Worm (Caenorhabditis elegans): Measurements from ENCODE around the gene C26E6.12.

C26E6.12 gene

ce11 chrIII:4934896-4935628 lies 3.0 kb upstream of the C26E6.12 start, which contains the start of gene mrps-18C (continued):
- TF ChIP-seq ztf-11 (tag; optimal IDR thresholded peaks at IDR 0.05), result no peak
- peak; percentile 2 for TF ChIP-seq nhr-85 (tag)
- no peak for TF ChIP-seq grh-1 (GFP tag; IDR thresholded peaks at IDR 0.05)
- TF ChIP-seq sox-4 (tag; optimal IDR thresholded peaks at IDR 0.05), result no peak
- TF ChIP-seq lir-3 (tag; optimal IDR thresholded peaks at IDR 0.05; ENCODE audit: poor library complexity), result no peak
- no peak for TF ChIP-seq Y116A8C.19 (tag; optimal IDR thresholded peaks at IDR 0.05; ENCODE audit: borderline replicate concordance)
- TF ChIP-seq nhr-47 (tag; optimal IDR thresholded peaks at IDR 0.05), result peak; percentile 49
- no peak for TF ChIP-seq C34B4.2 (tag; optimal IDR thresholded peaks at IDR 0.05)
- no peak for TF ChIP-seq C16A3.4 (tag; optimal IDR thresholded peaks at IDR 0.05)
- no peak for TF ChIP-seq pax-3 (tag; optimal IDR thresholded peaks at IDR 0.05)
- TF ChIP-seq zag-1 (tag; optimal IDR thresholded peaks at IDR 0.05), result no peak
- peak; percentile 45 for TF ChIP-seq nhr-71 (tag; optimal IDR thresholded peaks at IDR 0.05)
- no peak for TF ChIP-seq pqm-1 (tag; optimal IDR thresholded peaks at IDR 0.05)
- no peak for TF ChIP-seq hlh-17 (GFP tag; optimal IDR thresholded peaks at IDR 0.05; ENCODE audit: borderline replicate concordance)
- no peak for TF ChIP-seq vab-15 (tag; optimal IDR thresholded peaks at IDR 0.05)

- TF ChIP-seq egl-13 (tag; optimal IDR thresholded peaks at IDR 0.05) (peak; percentile 73), nhr-237 (tag; optimal IDR thresholded peaks at IDR 0.05) (no peak), fkh-4 (tag; optimal IDR thresholded peaks at IDR 0.05; ENCODE audit: borderline replicate concordance) (peak; percentile 79), isw-1 (GFP tag; IDR thresholded peaks at IDR 0.05) (peak; percentile 70), nhr-84 (tag; optimal IDR thresholded peaks at IDR 0.05) (no peak), lin-14 (GFP tag; optimal IDR thresholded peaks at IDR 0.05) (peak; percentile 63), dpl-1 (GFP tag; optimal IDR thresholded peaks at IDR 0.05) (peak; percentile 87 to 93 (median 92)), ceh-8 (GFP tag; optimal IDR thresholded peaks at IDR 0.05) (no peak), efl-3 (GFP tag; optimal IDR thresholded peaks at IDR 0.05) (no peak), mef-2 (tag; optimal IDR thresholded peaks at IDR 0.05) (no peak), unc-86 (tag; optimal IDR thresholded peaks at IDR 0.05) (peak; percentile 25), grh-1 (GFP tag; IDR thresholded peaks at IDR 0.05) (no peak), dsc-1 (tag; optimal IDR thresholded peaks at IDR 0.05) (peak; percentile 69), nhr-76 (tag; optimal IDR thresholded peaks at IDR 0.05) (no peak), snpc-4 (tag; optimal IDR thresholded peaks at IDR 0.05) (peak; percentile 38), blmp-1 (tag; optimal IDR thresholded peaks at IDR 0.05) (peak; percentile 44), aly-2 (tag; optimal IDR thresholded peaks at IDR 0.05) (peak; percentile 44), vab-15 (tag; optimal IDR thresholded peaks at IDR 0.05) (no peak), pag-3 (tag; optimal IDR thresholded peaks at IDR 0.05; ENCODE audit: borderline replicate concordance, insufficient read depth) (no peak), tbx-2 (tag; optimal IDR thresholded peaks at IDR 0.05) (peak; percentile 85), jun-1 (tag; optimal IDR thresholded peaks at IDR 0.05) (peak; percentile 24), lin-15B (tag; optimal IDR thresholded peaks at IDR 0.05) (peak; percentile 73), efl-1 (optimal IDR thresholded peaks at IDR 0.05) (peak; percentile 93 to 95), efl-1 (GFP tag; optimal IDR thresholded peaks at IDR 0.05 in 1 of 2) (peak; percentile 93 to 99), ceh-63 (GFP tag; optimal IDR thresholded peaks at IDR 0.05) (no peak), hpl-2 (GFP tag; optimal IDR thresholded peaks at IDR 0.05) (no peak), egl-27 (tag; optimal IDR thresholded peaks at IDR 0.05) (no peak), F16B12.6 (tag; optimal IDR thresholded peaks at IDR 0.05) (peak; percentile 54), nhr-90 (tag; optimal IDR thresholded peaks at IDR 0.05; ENCODE audit: poor library complexity) (peak; percentile 87), ceh-88 (GFP tag; IDR thresholded peaks at IDR 0.05) (no peak), ceh-82 (tag; optimal IDR thresholded peaks at IDR 0.05) (peak; percentile 16 to 44 (median 27)), xbp-1 (tag; optimal IDR thresholded peaks at IDR 0.05) (peak; percentile 75), lin-13 (GFP tag; optimal IDR thresholded peaks at IDR 0.05) (peak; percentile 39), hlh-4 (tag; optimal IDR thresholded peaks at IDR 0.05) (no peak), unc-30 (tag; optimal IDR thresholded peaks at IDR 0.05) (no peak), snu-23 (GFP tag; optimal IDR thresholded peaks at IDR 0.05) (peak; percentile 74), ztf-11 (tag; optimal IDR thresholded peaks at IDR 0.05) (peak in 1 of 2 experiments; percentile 88)
Measured at ce11 chrIII:4930154-4930679, 1.8 kb downstream of the C26E6.12 start, which contains the start of gene set-2. Gene set-2 (minus strand): TSS chrIII:4930204.

All from whole organism, L1 larva.